Worm (Caenorhabditis elegans) whole organism, L1 larva: Measurements from ENCODE around the gene psa-3.

Experiments
- C04F5.9 ChIP-seq: sonication (generic microtip); optimal IDR thresholded peaks from 2 replicates; lab custom pipeline; 2016; ENCODE audit warnings: missing genetic modification characterization, missing compliant biosample characterization
- C16A3.4 ChIP-seq: fragments of 150-350 bp; optimal IDR thresholded peaks from 2 replicates; lab custom pipeline; 2014; ENCODE audit warnings: missing biosample characterization, missing genetic modification characterization
- C34B4.2 ChIP-seq: sonication (generic microtip); optimal IDR thresholded peaks from 2 replicates; lab custom pipeline; 2017; ENCODE audit warnings: mild to moderate bottlenecking, missing genetic modification characterization, missing compliant biosample characterization
- F16B12.6 ChIP-seq: fragments of 150-350 bp; optimal IDR thresholded peaks from 2 replicates; lab custom pipeline; 2014; ENCODE audit warnings: missing biosample characterization, missing genetic modification characterization
- aha-1 ChIP-seq: fragments of 150-350 bp; optimal IDR thresholded peaks from 2 replicates; lab custom pipeline; 2014; ENCODE audit warnings: missing biosample characterization, missing genetic modification characterization
- alr-1 ChIP-seq: fragments of 200-800 bp; sonication (Bioruptor generic); optimal IDR thresholded peaks from 2 replicates; lab custom pipeline; 2018; ENCODE audit warnings: borderline replicate concordance, mild to moderate bottlenecking, missing genetic modification characterization, missing compliant biosample characterization
- ama-1 ChIP-seq: fragments of 150-350 bp; optimal IDR thresholded peaks from 2 replicates; lab custom pipeline; 2014
- blmp-1 ChIP-seq: fragments of 150-350 bp; optimal IDR thresholded peaks from 2 replicates; lab custom pipeline; 2014; ENCODE audit warnings: missing biosample characterization, missing genetic modification characterization
- ceh-63 ChIP-seq: fragments of 200-800 bp; sonication (Bioruptor generic); optimal IDR thresholded peaks from 2 replicates; lab custom pipeline; 2018; ENCODE audit warnings: mild to moderate bottlenecking, missing genetic modification characterization, missing compliant biosample characterization
- ceh-88 ChIP-seq: fragments of 200-800 bp; sonication (Bioruptor generic); IDR thresholded peaks from 2 replicates; pipeline ENCODE4 v1.3.6; 2022; ENCODE audit warnings: missing genetic modification characterization, missing compliant biosample characterization
- egl-27 ChIP-seq, 2 experiments: fragments of 150-350 bp in 1 of 2; sonication (generic microtip); optimal IDR thresholded peaks; 3 replicates each; lab custom pipeline; 2017 to 2018; ENCODE audit warnings: missing biosample characterization in 2 of 2, missing genetic modification characterization in 2 of 2, missing genetic modification reagents in 2 of 2
- elt-3 ChIP-seq, 6 experiments: fragments of 150-350 bp in 1 of 6; sonication (generic microtip); optimal IDR thresholded peaks; 2 replicates each; lab custom pipeline; 2017 to 2018; ENCODE audit warnings: missing biosample characterization in 6 of 6, missing genetic modification characterization in 6 of 6, inconsistent platforms in 1 of 6
- ets-5 ChIP-seq: fragments of 200-800 bp; sonication (Bioruptor generic); IDR thresholded peaks from 2 replicates; pipeline ENCODE4 v1.3.6; 2022; ENCODE audit warnings: missing genetic modification characterization, missing compliant biosample characterization
- fkh-10 ChIP-seq: sonication (generic microtip); optimal IDR thresholded peaks from 2 replicates; lab custom pipeline; 2017; ENCODE audit warnings: missing biosample characterization, missing genetic modification reagents, missing genetic modification characterization
- fkh-4 ChIP-seq: sonication (generic microtip); optimal IDR thresholded peaks from 2 replicates; lab custom pipeline; 2016; ENCODE audit warnings: missing compliant biosample characterization, missing genetic modification characterization, borderline replicate concordance
- grh-1 ChIP-seq: fragments of 200-800 bp; sonication (Bioruptor generic); IDR thresholded peaks from 2 replicates; pipeline ENCODE4 v1.3.6; 2022; ENCODE audit warnings: missing genetic modification reagents, missing genetic modification characterization, missing compliant biosample characterization
- irx-1 ChIP-seq: sonication (generic microtip); optimal IDR thresholded peaks from 2 replicates; lab custom pipeline; 2016; ENCODE audit warnings: missing genetic modification characterization, missing compliant biosample characterization
- lin-14 ChIP-seq: fragments of 200-800 bp; sonication (Bioruptor generic); optimal IDR thresholded peaks from 2 replicates; lab custom pipeline; 2018; ENCODE audit warnings: mild to moderate bottlenecking, missing genetic modification characterization, moderate library complexity, missing compliant biosample characterization
- lin-35 ChIP-seq, 2 experiments: fragments of 150-350 bp; optimal IDR thresholded peaks; 2 replicates each; lab custom pipeline; 2014; ENCODE audit warnings: missing biosample characterization in 2 of 2, missing genetic modification characterization in 2 of 2, missing genetic modification reagents in 2 of 2
- lin-39 ChIP-seq: fragments of 150-350 bp; optimal IDR thresholded peaks from 2 replicates; lab custom pipeline; 2014; ENCODE audit warnings: missing biosample characterization, missing genetic modification reagents, missing genetic modification characterization
- mdl-1 ChIP-seq, 2 experiments: fragments of 150-350 bp; optimal IDR thresholded peaks; 2 replicates each; lab custom pipeline; 2014 to 2017; ENCODE audit warnings: missing biosample characterization in 2 of 2, missing genetic modification characterization in 2 of 2, inconsistent platforms in 1 of 2
- nhr-11 ChIP-seq: fragments of 150-350 bp; optimal IDR thresholded peaks from 2 replicates; lab custom pipeline; 2014; ENCODE audit warnings: missing biosample characterization, missing genetic modification characterization
- nhr-12 ChIP-seq: sonication (generic microtip); optimal IDR thresholded peaks from 2 replicates; lab custom pipeline; 2017; ENCODE audit warnings: missing biosample characterization, missing genetic modification characterization
- nhr-19 ChIP-seq: fragments of 200-800 bp; sonication (Bioruptor generic); conservative IDR thresholded peaks from 2 replicates; pipeline ENCODE4 v1.3.6; 2022; ENCODE audit warnings: missing genetic modification characterization, missing compliant biosample characterization
- nhr-20 ChIP-seq: sonication (generic microtip); optimal IDR thresholded peaks from 2 replicates; lab custom pipeline; 2016; ENCODE audit warnings: mild to moderate bottlenecking, missing genetic modification characterization, missing compliant biosample characterization
- nhr-28 ChIP-seq: fragments of 150-350 bp; optimal IDR thresholded peaks from 2 replicates; lab custom pipeline; 2014; ENCODE audit warnings: missing biosample characterization, missing genetic modification characterization
- nhr-47 ChIP-seq: sonication (generic microtip); optimal IDR thresholded peaks from 2 replicates; lab custom pipeline; 2016; ENCODE audit warnings: mild to moderate bottlenecking, missing genetic modification characterization, moderate library complexity, missing compliant biosample characterization
- nhr-71 ChIP-seq: sonication (generic microtip); optimal IDR thresholded peaks from 2 replicates; lab custom pipeline; 2016; ENCODE audit warnings: mild to moderate bottlenecking, missing genetic modification characterization, moderate library complexity, missing compliant biosample characterization
- nhr-84 ChIP-seq: sonication (generic microtip); optimal IDR thresholded peaks from 2 replicates; lab custom pipeline; 2017; ENCODE audit warnings: missing biosample characterization, missing genetic modification characterization
- nhr-85 ChIP-seq: sonication (generic microtip); peaks from one replicate; lab custom pipeline; 2016; ENCODE audit warnings: missing genetic modification characterization, inconsistent platforms, missing compliant biosample characterization
- pag-3 ChIP-seq: sonication (generic microtip); optimal IDR thresholded peaks from 2 replicates; lab custom pipeline; 2017; ENCODE audit warnings: missing genetic modification characterization, mild to moderate bottlenecking, missing compliant biosample characterization, antibody characterized with exemption, borderline replicate concordance; ENCODE audit not compliant: insufficient read depth
- pax-3 ChIP-seq: fragments of 200-800 bp; sonication (Bioruptor generic); optimal IDR thresholded peaks from 2 replicates; lab custom pipeline; 2018; ENCODE audit warnings: mild to moderate bottlenecking, missing genetic modification characterization, moderate library complexity, missing compliant biosample characterization
- rnt-1 ChIP-seq: sonication (generic microtip); optimal IDR thresholded peaks from 2 replicates; lab custom pipeline; 2016; ENCODE audit warnings: mild to moderate bottlenecking, missing genetic modification characterization, moderate library complexity, missing compliant biosample characterization
- snu-23 ChIP-seq: sonication (generic microtip); optimal IDR thresholded peaks from 2 replicates; lab custom pipeline; 2016; ENCODE audit warnings: missing genetic modification characterization, missing compliant biosample characterization
- sox-4 ChIP-seq: sonication (generic microtip); optimal IDR thresholded peaks from 2 replicates; lab custom pipeline; 2016; ENCODE audit warnings: missing genetic modification characterization, missing compliant biosample characterization
- sptf-1 ChIP-seq: fragments of 150-350 bp; optimal IDR thresholded peaks from 2 replicates; lab custom pipeline; 2014; ENCODE audit warnings: missing biosample characterization, missing genetic modification characterization
- tbx-2 ChIP-seq: sonication (generic microtip); optimal IDR thresholded peaks from 2 replicates; lab custom pipeline; 2016; ENCODE audit warnings: missing genetic modification characterization, missing compliant biosample characterization
- tlp-1 ChIP-seq: fragments of 150-350 bp; optimal IDR thresholded peaks from 2 replicates; lab custom pipeline; 2014; ENCODE audit warnings: missing biosample characterization, missing genetic modification characterization
- unc-30 ChIP-seq: sonication (generic microtip); optimal IDR thresholded peaks from 2 replicates; lab custom pipeline; 2017; ENCODE audit warnings: missing biosample characterization, missing genetic modification characterization
- unc-98 ChIP-seq: fragments of 200-800 bp; sonication (Bioruptor generic); IDR thresholded peaks from 2 replicates; pipeline ENCODE4 v1.3.6; 2022; ENCODE audit warnings: missing genetic modification characterization, missing compliant biosample characterization
- vab-15 ChIP-seq: sonication (generic microtip); optimal IDR thresholded peaks from 2 replicates; lab custom pipeline; 2017; ENCODE audit warnings: missing genotype, mild to moderate bottlenecking, missing genetic modification characterization, missing compliant biosample characterization
- zip-4 ChIP-seq: fragments of 200-800 bp; sonication (Bioruptor generic); optimal IDR thresholded peaks from 2 replicates; lab custom pipeline; 2018; ENCODE audit warnings: mild to moderate bottlenecking, missing genetic modification characterization, moderate library complexity, missing compliant biosample characterization
- ztf-11 ChIP-seq, 2 experiments: sonication (generic microtip); optimal IDR thresholded peaks; 2 replicates each; lab custom pipeline; 2016 to 2017; ENCODE audit warnings: missing genetic modification characterization in 2 of 2, missing biosample characterization in 1 of 2, missing compliant biosample characterization in 1 of 2
- ztf-4 ChIP-seq: fragments of 150-350 bp; optimal IDR thresholded peaks from 2 replicates; lab custom pipeline; 2014; ENCODE audit warnings: missing biosample characterization, missing genetic modification characterization

Gene psa-3

ce11 chrX:15373415-15374048, 34.2 kb upstream of the psa-3 start (continued):
- peak; percentile 54 for TF ChIP-seq nhr-71
- TF ChIP-seq C16A3.4 (tag; lab: Kevin White, UChicago) = no peak
- no peak for TF ChIP-seq nhr-84 (tag; lab: Kevin White, UChicago)
- TF ChIP-seq fkh-10 = peak; percentile 36
- peak; percentile 50 for TF ChIP-seq blmp-1 (tag; lab: Kevin White, UChicago)
- no peak for TF ChIP-seq ama-1
- peak; percentile 58 for TF ChIP-seq nhr-47
- no peak for TF ChIP-seq vab-15 (tag; lab: Kevin White, UChicago)
- no peak for TF ChIP-seq fkh-4
- no peak for TF ChIP-seq zip-4 (GFP tag; lab: Kevin White, UChicago)
- no peak for TF ChIP-seq nhr-11 (tag; lab: Kevin White, UChicago)
- TF ChIP-seq irx-1 (tag; lab: Kevin White, UChicago) = no peak
- TF ChIP-seq grh-1 (GFP tag; lab: Robert Waterston, UW) = no peak

ce11 chrX:15374668-15375208, 33.0 kb upstream of the psa-3 start:
- TF ChIP-seq ztf-4 (tag; lab: Kevin White, UChicago) (no peak), nhr-85 (tag; lab: Kevin White, UChicago) (no peak), blmp-1 (tag; lab: Kevin White, UChicago) (peak; percentile 78), lin-14 (GFP tag; lab: Kevin White, UChicago) (peak; percentile 3), nhr-71 (no peak), ztf-11 (tag; optimal IDR thresholded peaks at IDR 0.05; lab: Kevin White, UChicago) (no peak), sptf-1 (tag; lab: Kevin White, UChicago) (no peak)

ce11 chrX:15375299-15375698, 32.4 kb upstream of the psa-3 start:
- no peak for TF ChIP-seq alr-1
- TF ChIP-seq nhr-85 (tag; lab: Kevin White, UChicago) = peak; percentile 53
- peak; percentile 92 for TF ChIP-seq blmp-1 (tag; lab: Kevin White, UChicago)
- TF ChIP-seq lin-14 (GFP tag; lab: Kevin White, UChicago) = peak; percentile 37
- TF ChIP-seq aha-1 (tag; lab: Kevin White, UChicago) = no peak
- peak in 5 of 6 experiments; percentile 65 to 91 (median 81) for TF ChIP-seq elt-3 (tag; optimal IDR thresholded peaks at IDR 0.05; lab: Kevin White, UChicago)
- TF ChIP-seq nhr-20 (tag; lab: Kevin White, UChicago) = peak; percentile 32
- TF ChIP-seq lin-39 (tag; lab: Kevin White, UChicago) = no peak
- TF ChIP-seq, all 84 proteins: peak for 5

ce11 chrX:15376580-15376979, 31.2 kb upstream of the psa-3 start:
- no peak for TF ChIP-seq fkh-10
- TF ChIP-seq C16A3.4 (tag; lab: Kevin White, UChicago) = no peak
- TF ChIP-seq nhr-84 (tag; lab: Kevin White, UChicago) = no peak
- peak; percentile 44 for TF ChIP-seq tbx-2
- TF ChIP-seq alr-1 = no peak
- TF ChIP-seq egl-27 (tag; optimal IDR thresholded peaks at IDR 0.05; lab: Kevin White, UChicago) = no peak
- no peak for TF ChIP-seq nhr-12 (tag; lab: Kevin White, UChicago)
- TF ChIP-seq grh-1 (GFP tag; lab: Robert Waterston, UW) = no peak
- no peak for TF ChIP-seq ama-1
- no peak for TF ChIP-seq ceh-88 (GFP tag; lab: Robert Waterston, UW)
- no peak for TF ChIP-seq pag-3
- no peak for TF ChIP-seq sox-4 (tag; lab: Kevin White, UChicago)
- TF ChIP-seq sptf-1 (tag; lab: Kevin White, UChicago) = no peak
- TF ChIP-seq elt-3 (tag; optimal IDR thresholded peaks at IDR 0.05; lab: Kevin White, UChicago) = no peak
- TF ChIP-seq C04F5.9 (tag; lab: Kevin White, UChicago) = no peak
- TF ChIP-seq C34B4.2 = no peak
- TF ChIP-seq pax-3 = no peak
- TF ChIP-seq rnt-1 (tag; lab: Kevin White, UChicago) = peak; percentile 21
- TF ChIP-seq vab-15 (tag; lab: Kevin White, UChicago) = no peak
- peak; percentile 26 for TF ChIP-seq snu-23
- no peak for TF ChIP-seq nhr-28 (tag; lab: Kevin White, UChicago)
- no peak for TF ChIP-seq ets-5
- TF ChIP-seq F16B12.6 (tag; lab: Kevin White, UChicago) = no peak
- TF ChIP-seq unc-98 = no peak
- TF ChIP-seq ceh-63 (GFP tag; lab: Kevin White, UChicago) = no peak
- TF ChIP-seq lin-35 (GFP tag; optimal IDR thresholded peaks at IDR 0.05; lab: Kevin White, UChicago) = peak in 1 of 2 experiments; percentile 26
- TF ChIP-seq aha-1 (tag; lab: Kevin White, UChicago) = no peak
- no peak for TF ChIP-seq tlp-1 (tag; lab: Kevin White, UChicago)
- no peak for TF ChIP-seq nhr-19
- no peak for TF ChIP-seq unc-30
- peak; percentile 71 for TF ChIP-seq lin-14 (GFP tag; lab: Kevin White, UChicago)
- TF ChIP-seq mdl-1 (tag; optimal IDR thresholded peaks at IDR 0.05; lab: Kevin White, UChicago) = peak in 1 of 2 experiments; percentile 13
